Fruit fly (Drosophila melanogaster) whole organism, embryonic: Measurements from ENCODE around the gene CG9286.

ENCODE experiments used
- ATbp ChIP-seq: fragments of 200-800 bp; sonication (Bioruptor generic); optimal IDR thresholded peaks from 2 replicates; lab custom pipeline; 2017; ENCODE audit warnings: missing biosample characterization, mild to moderate bottlenecking, missing genetic modification characterization, missing genetic modification reagents
- Bdp1 ChIP-seq: fragments of 200-800 bp; sonication (Bioruptor generic); optimal IDR thresholded peaks from 3 replicates; lab custom pipeline; 2016; ENCODE audit warnings: missing biosample characterization, missing genetic modification characterization
- CG10209 ChIP-seq: fragments of 200-800 bp; sonication (Bioruptor generic); optimal IDR thresholded peaks from 3 replicates; lab custom pipeline; 2017; ENCODE audit warnings: missing biosample characterization, mild to moderate bottlenecking, missing genetic modification characterization, missing genetic modification reagents
- CG11398 ChIP-seq: fragments of 200-800 bp; sonication (Bioruptor generic); optimal IDR thresholded peaks from 2 replicates; lab custom pipeline; 2016; ENCODE audit warnings: missing biosample characterization, missing genetic modification characterization
- CG11456 ChIP-seq: fragments of 200-800 bp; sonication (Bioruptor generic); IDR thresholded peaks from 3 replicates; pipeline ENCODE4 v1.3.6; 2022; ENCODE audit warnings: missing biosample characterization, missing genetic modification characterization
- CG11696 ChIP-seq: fragments of 200-800 bp; sonication (Bioruptor generic); IDR thresholded peaks from 2 replicates; pipeline ENCODE4 v1.3.6; 2022; ENCODE audit warnings: missing biosample characterization, missing genetic modification characterization
- CG12071 ChIP-seq: fragments of 200-800 bp; sonication (Bioruptor generic); optimal IDR thresholded peaks from 3 replicates; lab custom pipeline; 2018; ENCODE audit warnings: missing biosample characterization, mild to moderate bottlenecking, missing genetic modification characterization
- CG14965 ChIP-seq: fragments of 200-800 bp; sonication (Bioruptor generic); optimal IDR thresholded peaks from 2 replicates; lab custom pipeline; 2016; ENCODE audit warnings: missing biosample characterization, missing genetic modification characterization, borderline replicate concordance
- CG15479 ChIP-seq: fragments of 200-800 bp; sonication (Bioruptor generic); optimal IDR thresholded peaks from 3 replicates; lab custom pipeline; 2019; ENCODE audit warnings: missing biosample characterization, mild to moderate bottlenecking, missing genetic modification characterization, moderate library complexity
- CG15696 ChIP-seq: fragments of 200-800 bp; sonication (Bioruptor generic); optimal IDR thresholded peaks from 2 replicates; lab custom pipeline; 2019; ENCODE audit warnings: missing biosample characterization, mild to moderate bottlenecking, missing genetic modification characterization, moderate library complexity
- CG16815 ChIP-seq: fragments of 200-800 bp; sonication (Bioruptor generic); optimal IDR thresholded peaks from 3 replicates; lab custom pipeline; 2017; ENCODE audit warnings: missing biosample characterization, mild to moderate bottlenecking, missing genetic modification characterization
- CG17359 ChIP-seq: fragments of 200-800 bp; sonication (Bioruptor generic); optimal IDR thresholded peaks from 3 replicates; lab custom pipeline; 2018; ENCODE audit warnings: missing biosample characterization, mild to moderate bottlenecking, missing genetic modification characterization, moderate library complexity
- CG3281 ChIP-seq: fragments of 200-800 bp; sonication (Bioruptor generic); optimal IDR thresholded peaks from 3 replicates; lab custom pipeline; 2017; ENCODE audit warnings: missing biosample characterization, mild to moderate bottlenecking, missing genetic modification characterization
- CG33557 ChIP-seq: fragments of 200-800 bp; sonication (Bioruptor generic); optimal IDR thresholded peaks from 2 replicates; lab custom pipeline; 2019; ENCODE audit warnings: missing biosample characterization, mild to moderate bottlenecking, missing genetic modification characterization, moderate library complexity
- CG34422 ChIP-seq: fragments of 200-800 bp; sonication (Bioruptor generic); IDR thresholded peaks from 3 replicates; pipeline ENCODE4 v1.3.6; 2022; ENCODE audit warnings: missing biosample characterization, missing genetic modification characterization
- CG5180 ChIP-seq: fragments of 200-800 bp; sonication (Bioruptor generic); optimal IDR thresholded peaks from 3 replicates; lab custom pipeline; 2017; ENCODE audit warnings: missing biosample characterization, missing genetic modification characterization, mild to moderate bottlenecking, moderate library complexity, missing genetic modification reagents
- CG6654 ChIP-seq: fragments of 200-800 bp; sonication (Bioruptor generic); optimal IDR thresholded peaks from 2 replicates; lab custom pipeline; 2017; ENCODE audit warnings: missing biosample characterization, mild to moderate bottlenecking, missing genetic modification characterization
- CG7963 ChIP-seq: fragments of 200-800 bp; sonication (Bioruptor generic); IDR thresholded peaks from 3 replicates; pipeline ENCODE4 v1.3.6; 2022; ENCODE audit warnings: missing biosample characterization, missing genetic modification characterization; ENCODE audit not compliant: partially characterized antibody
- CG8478 ChIP-seq: fragments of >200 bp; optimal IDR thresholded peaks from 2 replicates; lab custom pipeline; 2018
- CG8924 ChIP-seq: fragments of 200-800 bp; optimal IDR thresholded peaks from 3 replicates; lab custom pipeline; 2019; ENCODE audit warnings: missing biosample characterization, mild to moderate bottlenecking, missing genetic modification characterization, moderate library complexity
- CG9215 ChIP-seq: fragments of 200-800 bp; sonication (Bioruptor generic); IDR thresholded peaks from 2 replicates; pipeline ENCODE4 v1.3.6; 2022; ENCODE audit warnings: missing biosample characterization, missing genetic modification characterization
- CG9932 ChIP-seq: fragments of 200-800 bp; sonication (Bioruptor generic); IDR thresholded peaks from 2 replicates; pipeline ENCODE4 v1.3.6; 2022; ENCODE audit warnings: missing biosample characterization, missing genetic modification characterization
- Dad ChIP-seq: fragments of 200-800 bp; sonication (Bioruptor generic); optimal IDR thresholded peaks from 3 replicates; lab custom pipeline; 2016; ENCODE audit warnings: missing biosample characterization, missing genetic modification characterization
- Dip2 ChIP-seq: fragments of 200-800 bp; sonication (Bioruptor generic); IDR thresholded peaks from 2 replicates; pipeline ENCODE4 v1.3.6; 2022; ENCODE audit warnings: missing biosample characterization, missing genetic modification characterization
- Ets97D ChIP-seq: fragments of 200-800 bp; sonication (Bioruptor generic); optimal IDR thresholded peaks from 3 replicates; lab custom pipeline; 2016; ENCODE audit warnings: missing biosample characterization, missing genetic modification characterization
- Fer2 ChIP-seq: fragments of 200-800 bp; sonication (Bioruptor generic); optimal IDR thresholded peaks from 2 replicates; lab custom pipeline; 2018; ENCODE audit warnings: missing biosample characterization, mild to moderate bottlenecking, missing genetic modification characterization, moderate library complexity
- Kr ChIP-seq: fragments of 200-800 bp; sonication (Bioruptor generic); optimal IDR thresholded peaks from 2 replicates; lab custom pipeline; 2017; ENCODE audit warnings: missing biosample characterization, mild to moderate bottlenecking, missing genetic modification characterization
- NK7.1 ChIP-seq: fragments of 200-800 bp; sonication (Bioruptor generic); optimal IDR thresholded peaks from 3 replicates; lab custom pipeline; 2016; ENCODE audit warnings: missing biosample characterization, missing genetic modification characterization
- Rx ChIP-seq: fragments of 200-800 bp; sonication (Bioruptor generic); IDR thresholded peaks from 2 replicates; pipeline ENCODE4 v1.3.6; 2022; ENCODE audit warnings: missing biosample characterization, missing genetic modification characterization
- Taf1 ChIP-seq: fragments of 200-800 bp; sonication (Bioruptor generic); IDR thresholded peaks from 2 replicates; pipeline ENCODE4 v1.3.6; 2022; ENCODE audit warnings: missing biosample characterization, missing genetic modification characterization
- cad ChIP-seq: fragments of >200 bp; optimal IDR thresholded peaks from 2 replicates; lab custom pipeline; 2017; ENCODE audit warnings: missing biosample characterization, missing genetic modification characterization
- ci ChIP-seq: fragments of 200-800 bp; sonication (Bioruptor generic); IDR thresholded peaks from 3 replicates; pipeline ENCODE4 v1.3.6; 2022; ENCODE audit warnings: missing biosample characterization, missing genetic modification characterization
- da ChIP-seq: fragments of 200-800 bp; sonication (Bioruptor generic); optimal IDR thresholded peaks from 2 replicates; lab custom pipeline; 2016; ENCODE audit warnings: missing biosample characterization, missing genetic modification characterization
- dati ChIP-seq: fragments of 200-800 bp; sonication (Bioruptor generic); IDR thresholded peaks from 2 replicates; pipeline ENCODE4 v1.3.6; 2022; ENCODE audit warnings: missing biosample characterization, missing genetic modification characterization
- eyg ChIP-seq: fragments of 200-800 bp; sonication (Bioruptor generic); optimal IDR thresholded peaks from 3 replicates; lab custom pipeline; 2016; ENCODE audit warnings: missing biosample characterization, missing genetic modification characterization
- grau ChIP-seq: fragments of 200-800 bp; optimal IDR thresholded peaks from 3 replicates; lab custom pipeline; 2019; ENCODE audit warnings: missing biosample characterization, mild to moderate bottlenecking, missing genetic modification characterization, moderate library complexity
- kay ChIP-seq: fragments of 200-800 bp; sonication (Bioruptor generic); optimal IDR thresholded peaks from 2 replicates; lab custom pipeline; 2016; ENCODE audit warnings: missing biosample characterization, missing genetic modification characterization
- nmo ChIP-seq: fragments of 200-800 bp; sonication (Bioruptor generic); optimal IDR thresholded peaks from 2 replicates; lab custom pipeline; 2018; ENCODE audit warnings: missing biosample characterization, mild to moderate bottlenecking, missing genetic modification characterization, moderate library complexity
- odd ChIP-seq: fragments of 200-800 bp; sonication (Bioruptor generic); optimal IDR thresholded peaks from 2 replicates; lab custom pipeline; 2017; ENCODE audit warnings: missing biosample characterization, mild to moderate bottlenecking, missing genetic modification characterization
- prd ChIP-seq, 3 experiments: fragments of >200 bp in 2 of 3; fragments of 200-800 bp in 1 of 3; sonication (Bioruptor generic) in 1 of 3; optimal IDR thresholded peaks in 2 of 3; IDR thresholded peaks in 1 of 3; 2 replicates in 2 of 3; 3 replicates in 1 of 3; pipeline versions ENCODE4 v1.3.6 to Lab custom; 2017 to 2022; ENCODE audit warnings: missing biosample characterization in 1 of 3, missing genetic modification characterization in 1 of 3
- pros ChIP-seq: fragments of 200-800 bp; sonication (Bioruptor generic); optimal IDR thresholded peaks from 3 replicates; lab custom pipeline; 2019; ENCODE audit warnings: missing biosample characterization, mild to moderate bottlenecking, missing genetic modification characterization, moderate library complexity
- ranshi ChIP-seq: fragments of 200-800 bp; sonication (Bioruptor generic); IDR thresholded peaks from 2 replicates; pipeline ENCODE4 v1.3.6; 2022; ENCODE audit warnings: missing biosample characterization, missing genetic modification characterization
- sens-2 ChIP-seq: fragments of 200-800 bp; sonication (Bioruptor generic); IDR thresholded peaks from 2 replicates; pipeline ENCODE4 v1.3.6; 2022; ENCODE audit warnings: missing biosample characterization, missing genetic modification characterization
- seq ChIP-seq: fragments of 200-800 bp; sonication (Bioruptor generic); IDR thresholded peaks from 2 replicates; pipeline ENCODE4 v1.3.6; 2022; ENCODE audit warnings: missing biosample characterization, missing genetic modification characterization
- tap ChIP-seq: fragments of 200-800 bp; optimal IDR thresholded peaks from 3 replicates; lab custom pipeline; 2019; ENCODE audit warnings: missing biosample characterization, mild to moderate bottlenecking, missing genetic modification characterization, moderate library complexity
- tin ChIP-seq: fragments of 200-800 bp; sonication (Bioruptor generic); optimal IDR thresholded peaks from 3 replicates; lab custom pipeline; 2016; ENCODE audit warnings: missing biosample characterization, missing genetic modification characterization
- tll ChIP-seq, 2 experiments: fragments of 200-800 bp in 1 of 2; fragments of >200 bp in 1 of 2; sonication (Bioruptor generic) in 1 of 2; optimal IDR thresholded peaks; 2 replicates each; lab custom pipeline; 2017 to 2019; ENCODE audit warnings: missing biosample characterization in 2 of 2, missing genetic modification characterization in 2 of 2, mild to moderate bottlenecking in 1 of 2, moderate library complexity in 1 of 2
- twi ChIP-seq: fragments of 200-800 bp; optimal IDR thresholded peaks from 2 replicates; lab custom pipeline; 2019; ENCODE audit warnings: missing biosample characterization, mild to moderate bottlenecking, missing genetic modification characterization, moderate library complexity
- zen ChIP-seq: fragments of 200-800 bp; sonication (Bioruptor generic); optimal IDR thresholded peaks from 3 replicates; lab custom pipeline; 2018; ENCODE audit warnings: missing biosample characterization, mild to moderate bottlenecking, missing genetic modification characterization, moderate library complexity

CG9286 gene

DNA sequence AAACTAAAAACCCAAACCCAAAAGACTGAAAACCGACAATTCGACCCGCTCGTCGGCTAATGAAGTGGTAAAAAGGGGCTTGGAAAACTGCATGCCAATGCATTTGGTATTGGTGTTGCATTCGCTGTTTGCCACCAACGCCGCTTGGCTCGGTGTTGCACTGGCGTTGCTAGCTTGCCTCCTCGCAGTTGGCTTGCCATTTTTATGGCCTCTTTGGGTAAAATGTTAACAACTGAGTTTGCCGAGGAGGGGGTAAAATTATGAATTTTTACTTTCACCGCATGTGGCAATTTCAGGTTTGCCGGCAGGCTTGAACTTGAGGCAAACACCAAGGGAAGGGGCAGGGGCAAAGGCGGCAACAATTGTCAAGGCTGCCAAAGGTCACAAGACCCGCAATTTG, 7.9 kb downstream of the CG9286 start:
- TF ChIP-seq tap (tag; lab: Kevin White, UChicago) (no peak), Kr (GFP tag; lab: Kevin White, UChicago) (peak; percentile 14), twi (tag; lab: Kevin White, UChicago) (peak; percentile 19), CG11456 (GFP tag; lab: Robert Waterston, UW) (no peak), prd (optimal IDR thresholded peaks at IDR 0.05; lab: Kevin White, UChicago) (no peak), prd (GFP tag; IDR thresholded peaks at IDR 0.05; lab: Robert Waterston, UW) (0 out of 3 replicates have a peak, but pooled peaks have one; percentile 27), tll (GFP tag; optimal IDR thresholded peaks at IDR 0.05; lab: Kevin White, UChicago) (peak in 1 of 2 experiments; percentile 35), zen (tag; lab: Kevin White, UChicago) (peak; percentile 68), CG8924 (no peak), CG7963 (GFP tag; lab: Robert Waterston, UW) (no peak), Taf1 (no peak), cad (GFP tag; lab: Kevin White, UChicago) (peak; percentile 84), CG34422 (GFP tag; lab: Robert Waterston, UW) (no peak), CG15479 (GFP tag; lab: Kevin White, UChicago) (peak; percentile 71), CG15696 (no peak)

DNA sequence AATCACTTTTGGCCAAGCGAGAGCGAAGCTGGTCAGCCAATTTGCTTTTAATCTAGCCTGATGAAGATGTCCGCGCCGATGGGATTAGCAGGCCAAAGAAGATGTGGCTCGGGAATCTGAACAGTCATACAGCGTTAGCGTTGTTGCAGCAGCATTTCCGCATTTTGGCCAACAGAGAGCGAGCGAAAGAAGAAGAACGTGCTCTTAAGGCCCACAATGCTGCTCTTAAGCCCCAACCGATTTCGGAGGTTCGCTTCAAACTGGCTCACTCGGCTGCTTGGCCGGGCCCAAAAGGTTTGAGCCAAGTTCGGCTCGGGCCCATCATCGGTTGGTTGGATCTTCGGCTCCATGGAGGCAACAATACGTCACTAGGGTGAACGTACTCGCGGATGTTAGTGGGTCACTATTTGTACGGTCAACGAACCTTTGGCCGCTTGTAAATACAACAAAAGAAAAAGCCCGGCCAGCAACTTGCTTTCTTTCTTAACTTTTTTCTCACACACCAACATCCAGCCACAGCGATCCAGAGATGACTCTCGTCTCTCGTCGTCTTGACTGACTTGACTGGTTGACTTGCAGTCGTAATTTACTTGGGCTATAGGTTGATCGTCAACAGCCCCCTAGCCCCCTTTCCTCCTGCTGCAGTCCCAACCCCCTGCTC, 9.0 kb downstream of the CG9286 start:
- TF ChIP-seq CG17359 (tag; lab: Kevin White, UChicago), result no peak
- no peak for TF ChIP-seq Bdp1 (GFP tag; lab: Kevin White, UChicago)
- no peak for TF ChIP-seq kay (GFP tag; lab: Kevin White, UChicago)
- no peak for TF ChIP-seq CG14965 (GFP tag; lab: Kevin White, UChicago)
- TF ChIP-seq CG9215 (GFP tag; lab: Robert Waterston, UW), result no peak
- TF ChIP-seq CG12071 (GFP tag; lab: Kevin White, UChicago), result no peak
- TF ChIP-seq CG11696, result no peak
- TF ChIP-seq ci (GFP tag; lab: Robert Waterston, UW), result 0 out of 3 replicates have a peak, but pooled peaks have one; percentile 26
- no peak for TF ChIP-seq sens-2 (GFP tag; lab: Robert Waterston, UW)
- no peak for TF ChIP-seq CG8478 (lab: Kevin White, UChicago)
- TF ChIP-seq CG5180, result peak; percentile 97
- no peak for TF ChIP-seq seq
- peak; percentile 74 for TF ChIP-seq pros (GFP tag; lab: Kevin White, UChicago)
- no peak for TF ChIP-seq CG11456 (GFP tag; lab: Robert Waterston, UW)
- no peak for TF ChIP-seq ATbp (GFP tag; lab: Kevin White, UChicago)
- TF ChIP-seq Dip2, result no peak
- no peak for TF ChIP-seq CG16815 (GFP tag; lab: Kevin White, UChicago)
- no peak for TF ChIP-seq eyg (GFP tag; lab: Kevin White, UChicago)
- TF ChIP-seq CG34422 (GFP tag; lab: Robert Waterston, UW), result no peak
- TF ChIP-seq grau (tag; lab: Kevin White, UChicago), result no peak
- TF ChIP-seq CG6654, result no peak
- no peak for TF ChIP-seq NK7.1 (GFP tag; lab: Kevin White, UChicago)
- TF ChIP-seq da, result no peak
- TF ChIP-seq tin (GFP tag; lab: Kevin White, UChicago), result no peak
- TF ChIP-seq CG33557 (GFP tag; lab: Kevin White, UChicago), result no peak
- no peak for TF ChIP-seq Ets97D (GFP tag; lab: Kevin White, UChicago)
- no peak for TF ChIP-seq Dad (GFP tag; lab: Kevin White, UChicago)
- no peak for TF ChIP-seq tap (tag; lab: Kevin White, UChicago)
- TF ChIP-seq CG3281 (GFP tag; lab: Kevin White, UChicago), result no peak
- no peak for TF ChIP-seq CG10209
- TF ChIP-seq ranshi, result no peak
- no peak for TF ChIP-seq Fer2
- no peak for TF ChIP-seq nmo (GFP tag; lab: Kevin White, UChicago)
- no peak for TF ChIP-seq odd (GFP tag; lab: Kevin White, UChicago)
- TF ChIP-seq Rx (GFP tag; lab: Robert Waterston, UW), result no peak
- TF ChIP-seq dati, result no peak
- TF ChIP-seq CG9932 (GFP tag; lab: Robert Waterston, UW), result no peak
- TF ChIP-seq CG11398 (GFP tag; lab: Kevin White, UChicago), result no peak
